Fruit fly (Drosophila melanogaster): ENCODE results near the gene CG13693.

CG13693 gene

DNA sequence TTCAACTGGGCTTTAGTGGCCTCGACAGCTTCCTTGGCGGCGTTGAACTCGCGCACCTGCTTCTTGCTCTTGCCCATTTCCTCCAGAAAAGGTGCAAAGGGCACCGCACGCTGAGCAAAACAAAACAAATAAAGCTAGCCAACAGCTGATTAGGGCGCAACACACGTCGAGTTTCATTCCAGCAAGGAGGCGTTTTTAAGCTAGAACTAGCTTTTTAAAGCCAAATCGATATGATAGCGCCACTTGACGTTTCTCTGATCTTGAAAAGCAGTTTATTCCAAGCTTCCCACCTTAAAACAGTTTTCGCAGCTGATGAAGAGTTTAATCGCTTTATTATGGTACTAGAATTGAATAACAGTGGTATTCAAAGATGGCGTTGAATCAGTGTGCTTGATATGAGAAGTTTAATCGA is 50.8 kb downstream of the CG13693 start, which contains the start of gene CG11601 (continued):
- TF ChIP-seq CG10431 (GFP tag; optimal IDR thresholded peaks at IDR 0.05) (no peak), Ets65A (GFP tag) (peak; percentile 80), Gug (GFP tag; IDR thresholded peaks at IDR 0.05) (peak; percentile 21; the same call in 1 of the 4 replicates), br (optimal IDR thresholded peaks at IDR 0.05) (no peak), Sox102F (GFP tag; optimal IDR thresholded peaks at IDR 0.05) (no peak), cato (GFP tag; optimal IDR thresholded peaks at IDR 0.05; ENCODE audit: borderline replicate concordance) (no peak), dmrt11E (tag; optimal IDR thresholded peaks at IDR 0.05) (peak; percentile 1), Sry-δ (GFP tag; optimal IDR thresholded peaks at IDR 0.05) (peak; percentile 77), CG8290 (GFP tag; optimal IDR thresholded peaks at IDR 0.05) (no peak), CG8290 (tag; optimal IDR thresholded peaks at IDR 0.05) (peak in 1 of 2 experiments; percentile 64), CG9876 (GFP tag; optimal IDR thresholded peaks at IDR 0.05) (peak; percentile 38), CG11504 (tag; optimal IDR thresholded peaks at IDR 0.05) (peak; percentile 29), CG8765 (GFP tag; IDR thresholded peaks at IDR 0.05) (peak; percentile 48; the same call in 1 of the 2 replicates), exex (tag; optimal IDR thresholded peaks at IDR 0.05) (peak; percentile 37), CG4328 (GFP tag; optimal IDR thresholded peaks at IDR 0.05) (no peak), Ets97D (GFP tag; optimal IDR thresholded peaks at IDR 0.05) (peak; percentile 53), CG12942 (GFP tag; optimal IDR thresholded peaks at IDR 0.05) (peak; percentile 12), CG6813 (GFP tag; optimal IDR thresholded peaks at IDR 0.05) (no peak), Oaz (GFP tag; IDR thresholded peaks at IDR 0.05) (0 out of 2 replicates have a peak, but pooled peaks have one; percentile 15), ind (GFP tag; optimal IDR thresholded peaks at IDR 0.05) (peak; percentile 18), bcd (GFP tag; optimal IDR thresholded peaks at IDR 0.05) (peak; percentile 46), pros (GFP tag; optimal IDR thresholded peaks at IDR 0.05) (no peak), Dek (tag; optimal IDR thresholded peaks at IDR 0.05) (no peak), CG16813 (GFP tag; IDR thresholded peaks at IDR 0.05; ENCODE audit: partially characterized antibody) (no peak), CG17568 (GFP tag; optimal IDR thresholded peaks at IDR 0.05) (no peak), ATbp (GFP tag; optimal IDR thresholded peaks at IDR 0.05) (no peak), rib (GFP tag; IDR thresholded peaks at IDR 0.05) (no peak), CG14441 (GFP tag; IDR thresholded peaks at IDR 0.05) (0 out of 2 replicates have a peak, but pooled peaks have one; percentile 26), CG2116 (GFP tag; optimal IDR thresholded peaks at IDR 0.05) (peak; percentile 52), Poxn (GFP tag; IDR thresholded peaks at IDR 0.05) (no peak), lilli (GFP tag; optimal IDR thresholded peaks at IDR 0.05) (peak; percentile 68), Pdp1 (GFP tag; optimal IDR thresholded peaks at IDR 0.05) (peak in 1 of 2 experiments; percentile 57), Dll (GFP tag; IDR thresholded peaks at IDR 0.05; ENCODE audit: partially characterized antibody) (no peak), CG9817 (tag; optimal IDR thresholded peaks at IDR 0.05) (no peak), nom (GFP tag; optimal IDR thresholded peaks at IDR 0.05) (peak; percentile 84), CG2712 (tag; optimal IDR thresholded peaks at IDR 0.05) (peak; percentile 46), nmo (GFP tag; optimal IDR thresholded peaks at IDR 0.05) (peak; percentile 63), Lpt (GFP tag; optimal IDR thresholded peaks at IDR 0.05) (no peak), CG9932 (GFP tag; IDR thresholded peaks at IDR 0.05) (peak; percentile 49), CoRest (tag; optimal IDR thresholded peaks at IDR 0.05) (peak; percentile 39), Mad (GFP tag; optimal IDR thresholded peaks at IDR 0.05) (peak; percentile 26), aop (GFP tag; IDR thresholded peaks at IDR 0.05) (no peak), zfh2 (GFP tag; optimal IDR thresholded peaks at IDR 0.05) (peak; percentile 65), CG14965 (GFP tag; optimal IDR thresholded peaks at IDR 0.05; ENCODE audit: borderline replicate concordance) (no peak), Ravus (GFP tag; IDR thresholded peaks at IDR 0.05) (no peak), CG13775 (GFP tag; optimal IDR thresholded peaks at IDR 0.05) (peak; percentile 38), gem (tag; optimal IDR thresholded peaks at IDR 0.05) (no peak), Mrtf (GFP tag; IDR thresholded peaks at IDR 0.05) (no peak), Dbx (GFP tag; IDR thresholded peaks at IDR 0.05) (peak; percentile 62; the same call in 2 of the 3 replicates), Fer1 (GFP tag; optimal IDR thresholded peaks at IDR 0.05) (peak; percentile 29), CG10543 (GFP tag; optimal IDR thresholded peaks at IDR 0.05) (peak; percentile 31)

Data from whole organism, embryonic.